Fruit fly (Drosophila melanogaster) whole organism, prepupa: ENCODE measurements around the gene CG14210.

Experiments
- Blimp-1 ChIP-seq: fragments of 200-800 bp; sonication (Bioruptor generic); optimal IDR thresholded peaks from 3 replicates; lab custom pipeline; 2017; ENCODE audit warnings: missing biosample characterization, missing genetic modification characterization, mild to moderate bottlenecking, moderate library complexity, missing genetic modification reagents
- CG11762 ChIP-seq: fragments of 200-800 bp; sonication (Bioruptor generic); optimal IDR thresholded peaks from 3 replicates; lab custom pipeline; 2016; ENCODE audit warnings: missing biosample characterization, missing genetic modification characterization; ENCODE audit not compliant: insufficient read depth
- CG11902 ChIP-seq: fragments of 200-800 bp; sonication (Bioruptor generic); optimal IDR thresholded peaks from 3 replicates; lab custom pipeline; 2016; ENCODE audit warnings: missing biosample characterization, missing genetic modification characterization
- CG15336 ChIP-seq: fragments of 200-800 bp; sonication (Bioruptor generic); IDR thresholded peaks from 2 replicates; pipeline ENCODE4 v1.3.6; 2022; ENCODE audit warnings: missing biosample characterization, missing genetic modification characterization
- CG16779 ChIP-seq: fragments of 200-800 bp; sonication (Bioruptor generic); optimal IDR thresholded peaks from 3 replicates; lab custom pipeline; 2017; ENCODE audit warnings: missing biosample characterization, mild to moderate bottlenecking, missing genetic modification characterization
- CG3032 ChIP-seq: fragments of 200-800 bp; optimal IDR thresholded peaks from 2 replicates; lab custom pipeline; 2019; ENCODE audit warnings: missing biosample characterization, mild to moderate bottlenecking, missing genetic modification characterization, moderate library complexity
- CG31627 ChIP-seq: fragments of 200-800 bp; sonication (Bioruptor generic); optimal IDR thresholded peaks from 3 replicates; lab custom pipeline; 2016; ENCODE audit warnings: missing biosample characterization, missing genetic modification characterization
- CG32006 ChIP-seq: fragments of 200-800 bp; sonication (Bioruptor generic); optimal IDR thresholded peaks from 3 replicates; lab custom pipeline; 2017; ENCODE audit warnings: missing biosample characterization, mild to moderate bottlenecking, missing genetic modification characterization
- CG34406 ChIP-seq: fragments of 200-800 bp; sonication (Bioruptor generic); optimal IDR thresholded peaks from 3 replicates; lab custom pipeline; 2016; ENCODE audit warnings: missing biosample characterization, missing genetic modification characterization
- CG3919 ChIP-seq: fragments of 200-800 bp; sonication (Bioruptor generic); optimal IDR thresholded peaks from 3 replicates; lab custom pipeline; 2016; ENCODE audit warnings: missing biosample characterization, missing genetic modification characterization
- CG4318 ChIP-seq: fragments of 200-800 bp; sonication (Bioruptor generic); optimal IDR thresholded peaks from 3 replicates; lab custom pipeline; 2017; ENCODE audit warnings: missing biosample characterization, mild to moderate bottlenecking, missing genetic modification characterization
- CG6163 ChIP-seq: fragments of 200-800 bp; sonication (Bioruptor generic); IDR thresholded peaks from 3 replicates; pipeline ENCODE4 v1.3.6; 2022; ENCODE audit warnings: missing biosample characterization, missing genetic modification characterization
- CG6792 ChIP-seq: fragments of 200-800 bp; sonication (Bioruptor generic); optimal IDR thresholded peaks from 3 replicates; lab custom pipeline; 2016; ENCODE audit warnings: missing biosample characterization, missing genetic modification characterization
- CG6808 ChIP-seq: fragments of 200-800 bp; sonication (Bioruptor generic); optimal IDR thresholded peaks from 3 replicates; lab custom pipeline; 2017; ENCODE audit warnings: missing biosample characterization, missing genetic modification characterization, mild to moderate bottlenecking, moderate library complexity, missing genetic modification reagents
- CG6854 ChIP-seq: fragments of 200-800 bp; sonication (Bioruptor generic); optimal IDR thresholded peaks from 2 replicates; lab custom pipeline; 2017; ENCODE audit warnings: missing biosample characterization, mild to moderate bottlenecking, missing genetic modification characterization
- CG7368 ChIP-seq: fragments of 200-800 bp; sonication (Bioruptor generic); optimal IDR thresholded peaks from 3 replicates; lab custom pipeline; 2016; ENCODE audit warnings: missing biosample characterization, missing genetic modification characterization
- CG8319 ChIP-seq: fragments of 200-800 bp; sonication (Bioruptor generic); optimal IDR thresholded peaks from 3 replicates; lab custom pipeline; 2016; ENCODE audit warnings: missing biosample characterization, missing genetic modification characterization
- Eip78C ChIP-seq: fragments of 200-800 bp; sonication (Bioruptor generic); peaks from one replicate; lab custom pipeline; 2016; ENCODE audit warnings: missing biosample characterization, missing genetic modification characterization
- Ets21C ChIP-seq: fragments of 200-800 bp; sonication (Bioruptor generic); optimal IDR thresholded peaks from 3 replicates; lab custom pipeline; 2016; ENCODE audit warnings: missing biosample characterization, missing genetic modification characterization
- Ets96B ChIP-seq: fragments of 200-800 bp; optimal IDR thresholded peaks from 2 replicates; lab custom pipeline; 2019; ENCODE audit warnings: missing biosample characterization, mild to moderate bottlenecking, missing genetic modification characterization, moderate library complexity
- Gug ChIP-seq: fragments of 200-800 bp; sonication (Bioruptor generic); IDR thresholded peaks from 2 replicates; pipeline ENCODE4 v1.3.6; 2022; ENCODE audit warnings: missing biosample characterization, missing genetic modification characterization
- Hr38 ChIP-seq: sonication (Bioruptor generic); optimal IDR thresholded peaks from 2 replicates; lab custom pipeline; 2016; ENCODE audit warnings: missing biosample characterization, missing genetic modification characterization
- Hr39 ChIP-seq: fragments of 200-800 bp; sonication (Bioruptor generic); optimal IDR thresholded peaks from 2 replicates; lab custom pipeline; 2016; ENCODE audit warnings: missing biosample characterization, missing genetic modification characterization
- Hr4 ChIP-seq: fragments of 200-800 bp; sonication (Bioruptor generic); optimal IDR thresholded peaks from 3 replicates; lab custom pipeline; 2016; ENCODE audit warnings: missing biosample characterization, missing genetic modification characterization
- Lpt ChIP-seq: fragments of 200-800 bp; sonication (Bioruptor generic); optimal IDR thresholded peaks from 3 replicates; lab custom pipeline; 2016; ENCODE audit warnings: missing biosample characterization, missing genetic modification characterization
- Met ChIP-seq: fragments of 200-800 bp; sonication (Bioruptor generic); optimal IDR thresholded peaks from 3 replicates; lab custom pipeline; 2016; ENCODE audit warnings: missing biosample characterization, missing genetic modification characterization
- OdsH ChIP-seq: fragments of 200-800 bp; sonication (Bioruptor generic); optimal IDR thresholded peaks from 3 replicates; lab custom pipeline; 2016; ENCODE audit warnings: missing biosample characterization, missing genetic modification characterization
- Smox ChIP-seq: fragments of 200-800 bp; sonication (Bioruptor generic); optimal IDR thresholded peaks from 3 replicates; lab custom pipeline; 2016; ENCODE audit warnings: missing biosample characterization, missing genetic modification characterization
- Sox102F ChIP-seq: fragments of 200-800 bp; sonication (Bioruptor generic); optimal IDR thresholded peaks from 2 replicates; lab custom pipeline; 2016; ENCODE audit warnings: missing biosample characterization, mild to moderate bottlenecking, missing genetic modification characterization
- Sox14 ChIP-seq: fragments of 200-800 bp; sonication (Bioruptor generic); optimal IDR thresholded peaks from 3 replicates; lab custom pipeline; 2016; ENCODE audit warnings: missing biosample characterization, missing genetic modification characterization
- achi ChIP-seq: fragments of 200-800 bp; sonication (Bioruptor generic); optimal IDR thresholded peaks from 3 replicates; lab custom pipeline; 2016; ENCODE audit warnings: missing biosample characterization, missing genetic modification characterization
- acj6 ChIP-seq: fragments of 200-800 bp; sonication (Bioruptor generic); optimal IDR thresholded peaks from 3 replicates; lab custom pipeline; 2016; ENCODE audit warnings: missing biosample characterization, missing genetic modification characterization
- cyc ChIP-seq: fragments of 200-800 bp; sonication (Bioruptor generic); optimal IDR thresholded peaks from 3 replicates; lab custom pipeline; 2016; ENCODE audit warnings: missing biosample characterization, missing genetic modification characterization
- dac ChIP-seq: fragments of 200-800 bp; sonication (Bioruptor generic); optimal IDR thresholded peaks from 2 replicates; lab custom pipeline; 2017; ENCODE audit warnings: missing biosample characterization, mild to moderate bottlenecking, missing genetic modification characterization
- dsx ChIP-seq: fragments of 200-800 bp; optimal IDR thresholded peaks from 3 replicates; lab custom pipeline; 2019; ENCODE audit warnings: missing biosample characterization, mild to moderate bottlenecking, missing genetic modification characterization, moderate library complexity; ENCODE audit not compliant: poor library complexity, severe bottlenecking
- eg ChIP-seq: fragments of 200-800 bp; sonication (Bioruptor generic); IDR thresholded peaks from 3 replicates; pipeline ENCODE4 v1.3.6; 2022; ENCODE audit warnings: missing biosample characterization, missing genetic modification characterization
- fd59A ChIP-seq: fragments of 200-800 bp; sonication (Bioruptor generic); optimal IDR thresholded peaks from 2 replicates; lab custom pipeline; 2017; ENCODE audit warnings: missing biosample characterization, mild to moderate bottlenecking, missing genetic modification characterization, missing genetic modification reagents
- fd85E ChIP-seq: fragments of 200-800 bp; sonication (Bioruptor generic); optimal IDR thresholded peaks from 3 replicates; lab custom pipeline; 2016; ENCODE audit warnings: missing biosample characterization, missing genetic modification characterization
- fkh ChIP-seq: fragments of 200-800 bp; sonication (Bioruptor generic); optimal IDR thresholded peaks from 3 replicates; lab custom pipeline; 2017; ENCODE audit warnings: missing biosample characterization, mild to moderate bottlenecking, missing genetic modification characterization, moderate library complexity
- lz ChIP-seq: fragments of 200-800 bp; sonication (Bioruptor generic); optimal IDR thresholded peaks from 3 replicates; lab custom pipeline; 2016; ENCODE audit warnings: missing biosample characterization, missing genetic modification characterization
- salr ChIP-seq, 2 experiments: fragments of 200-800 bp; sonication (Bioruptor generic); optimal IDR thresholded peaks; 3 replicates each; lab custom pipeline; 2016 to 2018; ENCODE audit warnings: missing biosample characterization in 2 of 2, missing genetic modification characterization in 2 of 2, mild to moderate bottlenecking in 1 of 2
- spab ChIP-seq: fragments of 200-800 bp; sonication (Bioruptor generic); optimal IDR thresholded peaks from 2 replicates; lab custom pipeline; 2017; ENCODE audit warnings: missing biosample characterization, mild to moderate bottlenecking, missing genetic modification characterization, missing genetic modification reagents
- ss ChIP-seq, 2 experiments: fragments of 200-800 bp; sonication (Bioruptor generic); optimal IDR thresholded peaks; 2 replicates in 1 of 2; 3 replicates in 1 of 2; lab custom pipeline; 2017 to 2018; ENCODE audit warnings: mild to moderate bottlenecking in 2 of 2, missing biosample characterization in 2 of 2, missing genetic modification characterization in 2 of 2, moderate library complexity in 1 of 2
- vri ChIP-seq: fragments of 200-800 bp; sonication (Bioruptor generic); optimal IDR thresholded peaks from 3 replicates; lab custom pipeline; 2016; ENCODE audit warnings: missing biosample characterization, mild to moderate bottlenecking, missing genetic modification characterization

The CG14210 gene

DNA sequence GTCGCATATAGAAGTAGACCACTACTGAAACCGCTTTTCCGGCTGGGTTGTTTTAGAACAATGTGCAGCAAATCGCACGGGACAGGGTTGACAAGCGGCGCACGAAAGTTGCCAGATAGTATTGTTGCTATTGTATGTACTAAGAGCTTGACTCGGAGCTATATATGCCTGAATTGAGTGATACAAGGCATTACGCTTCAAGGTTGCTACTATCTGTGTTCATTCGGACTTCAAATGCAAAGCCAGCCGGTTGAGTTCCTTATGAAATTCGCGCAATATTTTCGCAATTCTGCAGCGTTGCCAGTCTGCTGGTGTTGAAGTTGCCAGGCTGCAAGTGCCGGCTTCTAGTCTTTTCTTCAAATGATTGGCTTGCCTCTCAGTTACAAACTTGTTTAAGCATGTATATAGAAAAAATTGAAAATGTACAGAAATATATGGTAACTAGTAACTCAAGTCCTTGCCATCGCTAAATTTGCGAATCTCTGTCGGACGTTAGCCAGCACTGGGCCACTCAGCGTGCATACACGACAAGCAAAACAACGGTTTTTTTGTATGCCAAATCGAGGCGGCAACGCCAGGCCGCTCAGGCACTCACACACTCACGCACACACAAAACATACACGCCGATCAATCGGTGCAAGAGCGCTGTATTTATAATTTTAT lies 35.9 kb downstream of the CG14210 start, which contains the start of the genes Ranbp21 and Elys (continued):
- no peak for TF ChIP-seq CG11762 (GFP tag; lab: Kevin White, UChicago)
- no peak for TF ChIP-seq Sox102F (GFP tag; lab: Kevin White, UChicago)
- TF ChIP-seq Eip78C (GFP tag; lab: Kevin White, UChicago): peak; percentile 77
- TF ChIP-seq CG6792: no peak
- no peak for TF ChIP-seq fkh (GFP tag; lab: Kevin White, UChicago)
- no peak for TF ChIP-seq Smox (GFP tag; lab: Kevin White, UChicago)
- peak; percentile 74 for TF ChIP-seq CG31627
- no peak for TF ChIP-seq dac (GFP tag; lab: Kevin White, UChicago)

dm6 chrX:19662583-19663195 lies 46.7 kb downstream of the CG14210 start:
- TF ChIP-seq ss (GFP tag; optimal IDR thresholded peaks at IDR 0.05; lab: Kevin White, UChicago) (no peak), OdsH (no peak), CG11762 (GFP tag; lab: Kevin White, UChicago) (no peak), Hr38 (GFP tag; lab: Kevin White, UChicago) (no peak), CG6854 (peak; percentile 48), eg (GFP tag; lab: Robert Waterston, UW) (peak; percentile 53; the same call in 1 of the 3 replicates), acj6 (no peak), Sox14 (no peak), dsx (GFP tag; lab: Kevin White, UChicago) (peak; percentile 66), CG6163 (GFP tag; lab: Robert Waterston, UW) (peak; percentile 60; the same call in 1 of the 3 replicates), Blimp-1 (GFP tag; lab: Kevin White, UChicago) (no peak), achi (GFP tag; lab: Kevin White, UChicago) (no peak), CG15336 (GFP tag; lab: Robert Waterston, UW) (peak; percentile 37; the same call in 1 of the 2 replicates), fd59A (no peak), Lpt (GFP tag; lab: Kevin White, UChicago) (peak; percentile 20), CG34406 (GFP tag; lab: Kevin White, UChicago) (no peak), CG3919 (GFP tag; lab: Kevin White, UChicago) (no peak), Met (GFP tag; lab: Kevin White, UChicago) (no peak), CG7368 (peak; percentile 11), salr (GFP tag; optimal IDR thresholded peaks at IDR 0.05; lab: Kevin White, UChicago) (no peak)

- TF ChIP-seq cyc (GFP tag; lab: Kevin White, UChicago): peak; percentile 24
- TF ChIP-seq Hr4: peak; percentile 35
- no peak for TF ChIP-seq CG15336 (GFP tag; lab: Robert Waterston, UW)
- peak; percentile 71 for TF ChIP-seq Smox (GFP tag; lab: Kevin White, UChicago)
- no peak for TF ChIP-seq vri (GFP tag; lab: Kevin White, UChicago)
- TF ChIP-seq fd85E (GFP tag; lab: Kevin White, UChicago): no peak
- no peak for TF ChIP-seq CG11902 (GFP tag; lab: Kevin White, UChicago)
- TF ChIP-seq fd59A: peak; percentile 55
- TF ChIP-seq Gug (GFP tag; lab: Robert Waterston, UW): no peak
- no peak for TF ChIP-seq Ets21C (GFP tag; lab: Kevin White, UChicago)
- peak; percentile 55 for TF ChIP-seq lz (GFP tag; lab: Kevin White, UChicago)
- peak; percentile 50 for TF ChIP-seq CG6792
- TF ChIP-seq CG8319 (GFP tag; lab: Kevin White, UChicago): no peak
- TF ChIP-seq Met (GFP tag; lab: Kevin White, UChicago): peak; percentile 64
- TF ChIP-seq CG4318: no peak
- TF ChIP-seq CG3032: peak; percentile 50
- no peak for TF ChIP-seq CG16779 (tag; lab: Kevin White, UChicago)
- peak; percentile 69 for TF ChIP-seq CG6808 (GFP tag; lab: Kevin White, UChicago)
- peak; percentile 7 for TF ChIP-seq CG31627
- peak; percentile 78 for TF ChIP-seq CG32006 (GFP tag; lab: Kevin White, UChicago)
- TF ChIP-seq eg (GFP tag; lab: Robert Waterston, UW): peak; percentile 10; the same call in 1 of the 3 replicates
- peak; percentile 51 for TF ChIP-seq CG3919 (GFP tag; lab: Kevin White, UChicago)
- peak; percentile 46 for TF ChIP-seq Ets96B (tag; lab: Kevin White, UChicago)
- TF ChIP-seq Sox102F (GFP tag; lab: Kevin White, UChicago): peak; percentile 45
- peak; percentile 49 for TF ChIP-seq Hr39 (GFP tag; lab: Kevin White, UChicago)
- TF ChIP-seq spab (GFP tag; lab: Kevin White, UChicago): peak; percentile 34
- no peak for TF ChIP-seq CG6854
Measured at dm6 chrX:19663196-19663858, 47.3 kb downstream of the CG14210 start.
